Fruit fly (Drosophila melanogaster) whole organism, embryonic: ENCODE data around the gene CG10035.

ENCODE experiments used
- Asciz ChIP-seq: fragments of 200-800 bp; sonication (Bioruptor generic); optimal IDR thresholded peaks from 2 replicates; lab custom pipeline; 2017; ENCODE audit warnings: missing biosample characterization, mild to moderate bottlenecking, missing genetic modification characterization, missing genetic modification reagents
- Bgb ChIP-seq: fragments of 200-800 bp; sonication (Bioruptor generic); IDR thresholded peaks from 2 replicates; pipeline ENCODE4 v1.3.6; 2022; ENCODE audit warnings: missing biosample characterization, missing genetic modification characterization; ENCODE audit not compliant: partially characterized antibody
- CG10267 ChIP-seq: fragments of 200-800 bp; sonication (Bioruptor generic); optimal IDR thresholded peaks from 2 replicates; lab custom pipeline; 2018; ENCODE audit warnings: missing biosample characterization, mild to moderate bottlenecking, missing genetic modification characterization, moderate library complexity
- CG10543 ChIP-seq: fragments of 200-800 bp; sonication (Bioruptor generic); optimal IDR thresholded peaks from 3 replicates; lab custom pipeline; 2017; ENCODE audit warnings: missing biosample characterization, mild to moderate bottlenecking, missing genetic modification characterization, moderate library complexity
- CG10979 ChIP-seq: fragments of 200-800 bp; sonication (Bioruptor generic); optimal IDR thresholded peaks from 2 replicates; lab custom pipeline; 2018; ENCODE audit warnings: missing biosample characterization, mild to moderate bottlenecking, missing genetic modification characterization, moderate library complexity
- CG11093 ChIP-seq: fragments of 200-800 bp; sonication (Bioruptor generic); IDR thresholded peaks from 3 replicates; pipeline ENCODE4 v1.3.6; 2022; ENCODE audit warnings: missing biosample characterization, missing genetic modification characterization
- CG13424 ChIP-seq: fragments of 200-800 bp; sonication (Bioruptor generic); optimal IDR thresholded peaks from 2 replicates; lab custom pipeline; 2019; ENCODE audit warnings: missing biosample characterization, mild to moderate bottlenecking, missing genetic modification characterization, moderate library complexity
- CG1603 ChIP-seq: fragments of 200-800 bp; sonication (Bioruptor generic); optimal IDR thresholded peaks from 2 replicates; lab custom pipeline; 2019; ENCODE audit warnings: missing biosample characterization, mild to moderate bottlenecking, missing genetic modification characterization, moderate library complexity
- CG17186 ChIP-seq: fragments of 200-800 bp; sonication (Bioruptor generic); optimal IDR thresholded peaks from 3 replicates; lab custom pipeline; 2017; ENCODE audit warnings: missing biosample characterization, missing genetic modification reagents, missing genetic modification characterization
- CG32767 ChIP-seq: fragments of 200-800 bp; sonication (Bioruptor generic); IDR thresholded peaks from 2 replicates; pipeline ENCODE4 v1.3.6; 2022; ENCODE audit warnings: missing biosample characterization, missing genetic modification characterization
- CG33213 ChIP-seq: fragments of 200-800 bp; sonication (Bioruptor generic); optimal IDR thresholded peaks from 3 replicates; lab custom pipeline; 2016; ENCODE audit warnings: missing biosample characterization, missing genetic modification characterization
- CG4820 ChIP-seq: fragments of 200-800 bp; sonication (Bioruptor generic); optimal IDR thresholded peaks from 3 replicates; lab custom pipeline; 2016; ENCODE audit warnings: missing biosample characterization, missing genetic modification characterization
- CG5180 ChIP-seq: fragments of 200-800 bp; sonication (Bioruptor generic); optimal IDR thresholded peaks from 3 replicates; lab custom pipeline; 2017; ENCODE audit warnings: missing biosample characterization, missing genetic modification characterization, mild to moderate bottlenecking, moderate library complexity, missing genetic modification reagents
- CG6254 ChIP-seq: fragments of 200-800 bp; sonication (Bioruptor generic); optimal IDR thresholded peaks from 3 replicates; lab custom pipeline; 2017; ENCODE audit warnings: mild to moderate bottlenecking, missing biosample characterization, missing genetic modification reagents, missing genetic modification characterization
- CG6791 ChIP-seq: fragments of 200-800 bp; sonication (Bioruptor generic); IDR thresholded peaks from 3 replicates; pipeline ENCODE4 v1.3.6; 2022; ENCODE audit warnings: missing biosample characterization, missing genetic modification characterization; ENCODE audit not compliant: partially characterized antibody
- CG7556 ChIP-seq: fragments of 200-800 bp; sonication (Bioruptor generic); optimal IDR thresholded peaks from 2 replicates; lab custom pipeline; 2017; ENCODE audit warnings: missing biosample characterization, mild to moderate bottlenecking, missing genetic modification characterization
- CG7928 ChIP-seq: fragments of 200-800 bp; sonication (Bioruptor generic); optimal IDR thresholded peaks from 2 replicates; lab custom pipeline; 2017; ENCODE audit warnings: missing biosample characterization, mild to moderate bottlenecking, missing genetic modification characterization
- CHES-1-like ChIP-seq: fragments of 200-800 bp; sonication (Bioruptor generic); optimal IDR thresholded peaks from 2 replicates; lab custom pipeline; 2016; ENCODE audit warnings: missing biosample characterization, missing genetic modification characterization
- CTCF ChIP-seq: fragments of 200-800 bp; sonication (Bioruptor generic); optimal IDR thresholded peaks from 2 replicates; lab custom pipeline; 2017; ENCODE audit warnings: missing biosample characterization, mild to moderate bottlenecking, missing genetic modification characterization, moderate library complexity
- Fer3 ChIP-seq: fragments of 200-800 bp; sonication (Bioruptor generic); optimal IDR thresholded peaks from 2 replicates; lab custom pipeline; 2018; ENCODE audit warnings: missing biosample characterization, mild to moderate bottlenecking, missing genetic modification characterization, moderate library complexity
- Gsc ChIP-seq: fragments of 200-800 bp; sonication (Bioruptor generic); IDR thresholded peaks from 2 replicates; pipeline ENCODE4 v1.3.6; 2022; ENCODE audit warnings: missing biosample characterization, missing genetic modification characterization
- Hand ChIP-seq: fragments of 200-800 bp; sonication (Bioruptor generic); optimal IDR thresholded peaks from 2 replicates; lab custom pipeline; 2017; ENCODE audit warnings: mild to moderate bottlenecking, missing biosample characterization, missing genetic modification reagents, missing genetic modification characterization
- Lhr ChIP-seq: fragments of 200-800 bp; sonication (Bioruptor generic); optimal IDR thresholded peaks from 3 replicates; lab custom pipeline; 2017; ENCODE audit warnings: mild to moderate bottlenecking, missing biosample characterization, missing genetic modification reagents, missing genetic modification characterization
- Max ChIP-seq: fragments of 200-800 bp; sonication (Bioruptor generic); optimal IDR thresholded peaks from 2 replicates; lab custom pipeline; 2016; ENCODE audit warnings: missing biosample characterization, mild to moderate bottlenecking, missing genetic modification characterization
- Opbp ChIP-seq: fragments of 200-800 bp; sonication (Bioruptor generic); IDR thresholded peaks from 3 replicates; pipeline ENCODE4 v1.3.6; 2022; ENCODE audit warnings: missing biosample characterization, missing genetic modification characterization; ENCODE audit not compliant: partially characterized antibody
- Tbp ChIP-seq: fragments of >200 bp; optimal IDR thresholded peaks from 2 replicates; lab custom pipeline; 2018; ENCODE audit warnings: missing biosample characterization, missing genetic modification characterization
- amos ChIP-seq: fragments of 200-800 bp; sonication (Bioruptor generic); IDR thresholded peaks from 2 replicates; pipeline ENCODE4 v1.3.6; 2022; ENCODE audit warnings: missing biosample characterization, missing genetic modification characterization; ENCODE audit not compliant: partially characterized antibody
- aop ChIP-seq: fragments of 200-800 bp; sonication (Bioruptor generic); IDR thresholded peaks from 2 replicates; pipeline ENCODE4 v1.3.6; 2022; ENCODE audit warnings: missing biosample characterization, missing genetic modification characterization
- bigmax ChIP-seq: fragments of 200-800 bp; sonication (Bioruptor generic); optimal IDR thresholded peaks from 2 replicates; lab custom pipeline; 2018; ENCODE audit warnings: missing biosample characterization, mild to moderate bottlenecking, missing genetic modification characterization
- chm ChIP-seq: fragments of 200-800 bp; sonication (Bioruptor generic); IDR thresholded peaks from 2 replicates; pipeline ENCODE4 v1.3.6; 2022; ENCODE audit warnings: missing biosample characterization, missing genetic modification characterization
- chn ChIP-seq: fragments of 200-800 bp; sonication (Bioruptor generic); optimal IDR thresholded peaks from 2 replicates; lab custom pipeline; 2016; ENCODE audit warnings: missing biosample characterization, missing genetic modification characterization
- dm ChIP-seq: fragments of 200-800 bp; sonication (Bioruptor generic); optimal IDR thresholded peaks from 3 replicates; lab custom pipeline; 2016; ENCODE audit warnings: missing biosample characterization, missing genetic modification characterization
- emc ChIP-seq: fragments of 200-800 bp; sonication (Bioruptor generic); optimal IDR thresholded peaks from 2 replicates; lab custom pipeline; 2016; ENCODE audit warnings: missing biosample characterization, missing genetic modification characterization
- exex ChIP-seq: fragments of 200-800 bp; sonication (Bioruptor generic); optimal IDR thresholded peaks from 4 replicates; lab custom pipeline; 2018; ENCODE audit warnings: missing biosample characterization, mild to moderate bottlenecking, missing genetic modification characterization, moderate library complexity
- gsb-n ChIP-seq: fragments of 200-800 bp; sonication (Bioruptor generic); optimal IDR thresholded peaks from 3 replicates; lab custom pipeline; 2018; ENCODE audit warnings: missing biosample characterization, mild to moderate bottlenecking, missing genetic modification characterization
- inv ChIP-seq: fragments of 200-800 bp; sonication (Bioruptor generic); IDR thresholded peaks from 2 replicates; pipeline ENCODE4 v1.3.6; 2022; ENCODE audit warnings: missing biosample characterization, missing genetic modification characterization; ENCODE audit not compliant: partially characterized antibody
- lbe ChIP-seq: fragments of 200-800 bp; sonication (Bioruptor generic); optimal IDR thresholded peaks from 2 replicates; lab custom pipeline; 2016; ENCODE audit warnings: missing biosample characterization, mild to moderate bottlenecking, missing genetic modification characterization
- pb ChIP-seq: fragments of 200-800 bp; sonication (Bioruptor generic); optimal IDR thresholded peaks from 3 replicates; lab custom pipeline; 2016; ENCODE audit warnings: missing biosample characterization, missing genetic modification characterization
- pita ChIP-seq: fragments of 200-800 bp; sonication (Bioruptor generic); optimal IDR thresholded peaks from 2 replicates; lab custom pipeline; 2017; ENCODE audit warnings: missing biosample characterization, mild to moderate bottlenecking, missing genetic modification characterization
- rib ChIP-seq: fragments of 200-800 bp; sonication (Bioruptor generic); IDR thresholded peaks from 2 replicates; pipeline ENCODE4 v1.3.6; 2022; ENCODE audit warnings: missing biosample characterization, missing genetic modification characterization
- so ChIP-seq: fragments of 200-800 bp; sonication (Bioruptor generic); IDR thresholded peaks from 3 replicates; pipeline ENCODE4 v1.3.6; 2022; ENCODE audit warnings: missing biosample characterization, missing genetic modification characterization
- sob ChIP-seq: fragments of 200-800 bp; sonication (Bioruptor generic); IDR thresholded peaks from 2 replicates; pipeline ENCODE4 v1.3.6; 2022; ENCODE audit warnings: missing biosample characterization, missing genetic modification characterization
- stwl ChIP-seq: fragments of 200-800 bp; sonication (Bioruptor generic); optimal IDR thresholded peaks from 3 replicates; lab custom pipeline; 2018; ENCODE audit warnings: missing biosample characterization, mild to moderate bottlenecking, missing genetic modification characterization, moderate library complexity
- tin ChIP-seq: fragments of 200-800 bp; sonication (Bioruptor generic); optimal IDR thresholded peaks from 3 replicates; lab custom pipeline; 2016; ENCODE audit warnings: missing biosample characterization, missing genetic modification characterization
- tup ChIP-seq: fragments of 200-800 bp; sonication (Bioruptor generic); optimal IDR thresholded peaks from 2 replicates; lab custom pipeline; 2016; ENCODE audit warnings: missing biosample characterization, mild to moderate bottlenecking, missing genetic modification characterization, moderate library complexity
- unc-4 ChIP-seq: fragments of 200-800 bp; sonication (Bioruptor generic); IDR thresholded peaks from 2 replicates; pipeline ENCODE4 v1.3.6; 2022; ENCODE audit warnings: missing biosample characterization, missing genetic modification characterization; ENCODE audit not compliant: partially characterized antibody

The CG10035 gene

DNA sequence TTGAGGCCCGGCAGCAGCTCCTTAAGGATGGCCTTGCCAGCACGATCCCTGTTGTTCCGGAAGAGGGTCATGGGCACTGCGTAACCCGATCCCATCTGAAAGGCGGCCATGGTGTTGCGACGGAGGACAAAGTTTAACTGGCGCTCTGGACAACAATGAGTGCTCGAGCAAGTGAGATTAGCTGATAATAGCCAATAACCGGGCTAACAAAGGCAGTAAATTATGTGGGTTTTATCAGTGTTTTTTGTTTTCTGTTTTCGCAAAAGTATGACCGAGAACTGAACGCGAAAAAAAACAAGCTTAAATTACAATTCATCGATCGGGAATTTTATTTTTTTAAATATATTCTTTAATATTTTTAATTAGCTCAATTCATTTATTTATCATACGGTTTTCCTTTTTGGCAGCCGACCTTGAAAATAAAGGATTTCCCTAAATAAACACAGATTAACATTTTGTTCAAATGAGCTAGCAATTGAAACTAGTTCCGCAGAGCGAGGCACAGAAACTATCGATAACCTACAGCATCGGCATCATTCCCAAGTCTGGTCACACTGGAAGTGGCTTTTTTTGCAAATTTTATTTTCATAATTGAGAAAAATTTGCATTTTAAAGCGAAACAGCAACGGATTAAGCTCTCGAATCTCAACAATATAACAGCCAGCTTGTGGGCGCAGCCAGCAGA, 30.9 kb upstream of the CG10035 start, which contains the start of the genes Dip-C and pps (continued):
- TF ChIP-seq Opbp (GFP tag; lab: Robert Waterston, UW) = peak; percentile 70
- TF ChIP-seq Tbp = no peak
- TF ChIP-seq pita = no peak
- no peak for TF ChIP-seq CG7556 (GFP tag; lab: Kevin White, UChicago)
- TF ChIP-seq CG7928 (GFP tag; lab: Kevin White, UChicago) = no peak
- TF ChIP-seq CG32767 = no peak
- no peak for TF ChIP-seq CG10543 (GFP tag; lab: Kevin White, UChicago)
- no peak for TF ChIP-seq CG6254 (GFP tag; lab: Kevin White, UChicago)
- TF ChIP-seq aop (GFP tag; lab: Robert Waterston, UW) = no peak
- TF ChIP-seq emc = no peak
- TF ChIP-seq tin (GFP tag; lab: Kevin White, UChicago) = no peak
- no peak for TF ChIP-seq tup (GFP tag; lab: Kevin White, UChicago)
- peak; percentile 59 for TF ChIP-seq exex (tag; lab: Kevin White, UChicago)
- TF ChIP-seq inv (GFP tag; lab: Robert Waterston, UW) = peak; percentile 65

DNA sequence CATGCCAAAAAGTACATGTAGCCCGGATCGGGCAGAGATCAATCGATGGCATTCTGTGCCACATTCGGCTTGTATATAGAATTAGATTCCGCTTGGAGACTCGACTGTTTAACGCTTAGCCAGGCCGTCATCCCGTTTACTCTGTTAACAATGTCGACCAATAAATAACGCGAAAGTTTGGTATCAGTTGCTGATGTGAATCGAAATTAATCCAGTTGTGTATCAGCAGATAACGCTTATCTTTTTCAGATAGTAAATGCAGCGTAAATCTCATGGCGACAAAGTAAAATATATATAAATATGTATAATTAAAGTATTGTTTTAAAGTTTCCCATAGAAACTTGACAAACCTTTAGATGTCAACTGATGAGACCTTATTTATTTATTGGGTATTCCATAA, 29.0 kb upstream of the CG10035 start:
- TF ChIP-seq exex (tag; lab: Kevin White, UChicago) (peak; percentile 59), Gsc (GFP tag; lab: Robert Waterston, UW) (no peak)

DNA sequence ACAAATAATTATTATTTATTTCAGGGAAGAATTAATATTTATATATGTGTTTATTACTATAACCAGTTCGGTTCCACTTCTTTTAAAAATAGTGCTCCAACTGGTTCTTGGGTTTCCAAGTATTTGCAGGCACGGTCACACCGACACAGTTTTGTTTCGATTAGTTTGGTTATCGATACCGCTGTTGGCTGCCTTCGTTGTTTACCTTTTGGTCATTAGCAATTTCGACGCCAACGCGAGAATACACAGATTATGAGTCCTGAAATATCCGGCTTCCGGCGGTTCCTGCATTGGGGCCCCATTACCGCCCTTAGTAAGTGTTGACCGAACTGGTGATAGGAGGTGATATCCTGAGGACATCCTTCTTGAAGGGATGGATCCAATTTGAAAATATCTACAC, 25.7 kb upstream of the CG10035 start, which contains the start of gene CG5196:
Gene CG5196, plus strand, starts transcription at position 157 of the 400 bp plus-strand sequence.
- peak; percentile 76 for TF ChIP-seq amos (GFP tag; lab: Robert Waterston, UW)
- peak; percentile 8 for TF ChIP-seq CTCF (GFP tag; lab: Kevin White, UChicago)
- 0 out of 3 replicates have a peak, but pooled peaks have one; percentile 25 for TF ChIP-seq so
- TF ChIP-seq chm = peak; percentile 43; the same call in 1 of the 2 replicates
- no peak for TF ChIP-seq Asciz (GFP tag; lab: Kevin White, UChicago)
- TF ChIP-seq CHES-1-like (GFP tag; lab: Kevin White, UChicago) = peak; percentile 40
- TF ChIP-seq Hand (GFP tag; lab: Kevin White, UChicago) = no peak
- peak; percentile 76 for TF ChIP-seq CG1603 (tag; lab: Kevin White, UChicago)
- peak; percentile 84 for TF ChIP-seq Bgb (GFP tag; lab: Robert Waterston, UW)
- TF ChIP-seq rib (GFP tag; lab: Robert Waterston, UW) = no peak
- peak; percentile 49 for TF ChIP-seq Lhr
- TF ChIP-seq CG13424 (tag; lab: Kevin White, UChicago) = peak; percentile 16
- TF ChIP-seq CG10979 = peak; percentile 11
- peak; percentile 17 for TF ChIP-seq CG4820 (GFP tag; lab: Kevin White, UChicago)
- TF ChIP-seq sob (GFP tag; lab: Robert Waterston, UW) = peak; percentile 20; the same call in 1 of the 2 replicates
- no peak for TF ChIP-seq CG5180 (GFP tag; lab: Kevin White, UChicago)
- peak; percentile 26 for TF ChIP-seq pb (GFP tag; lab: Kevin White, UChicago)
- TF ChIP-seq Max (GFP tag; lab: Kevin White, UChicago) = peak; percentile 4
- no peak for TF ChIP-seq CG33213 (GFP tag; lab: Kevin White, UChicago)
- TF ChIP-seq CG6791 (GFP tag; lab: Robert Waterston, UW) = peak; percentile 79
- TF ChIP-seq stwl (tag; lab: Kevin White, UChicago) = peak; percentile 94
- TF ChIP-seq CG10267 (tag; lab: Kevin White, UChicago) = peak; percentile 62
- TF ChIP-seq Fer3 (tag; lab: Kevin White, UChicago) = peak; percentile 13
- TF ChIP-seq gsb-n = peak; percentile 20
- TF ChIP-seq unc-4 = peak; percentile 73
- TF ChIP-seq lbe (GFP tag; lab: Kevin White, UChicago) = peak; percentile 66
- TF ChIP-seq CG17186 (GFP tag; lab: Kevin White, UChicago) = peak; percentile 49
- no peak for TF ChIP-seq chn
- TF ChIP-seq dm (GFP tag; lab: Kevin White, UChicago) = no peak
- TF ChIP-seq CG11093 = no peak
- peak; percentile 47 for TF ChIP-seq bigmax (GFP tag; lab: Kevin White, UChicago)
